Worm (Caenorhabditis elegans) whole organism, L2 larva: Measurements from ENCODE around the gene pros-1.

Experiments
- sem-4 ChIP-seq: fragments of 150-350 bp; optimal IDR thresholded peaks from 2 replicates; lab custom pipeline; 2014; ENCODE audit warnings: missing biosample characterization, missing genetic modification reagents, missing genetic modification characterization
- snpc-4 ChIP-seq: fragments of 150-350 bp; optimal IDR thresholded peaks from 2 replicates; lab custom pipeline; 2014; ENCODE audit warnings: missing biosample characterization, missing genetic modification characterization

- TF ChIP-seq sem-4 (tag; lab: Kevin White, UChicago) (no peak), snpc-4 (tag; lab: Kevin White, UChicago) (no peak)
Observed at ce11 chrIII:8047412-8047811, 19.7 kb upstream of the pros-1 start, which contains the start of gene K12H4.2.
